Worm (Caenorhabditis elegans): Measurements from ENCODE around the gene ZK112.4.

Gene ZK112.4

ce11 chrIII:7726500-7726899 is 3.3 kb downstream of the ZK112.4 start:
- no peak for TF ChIP-seq snpc-4 (tag; optimal IDR thresholded peaks at IDR 0.05)
- peak; percentile 13 for TF ChIP-seq unc-55 (GFP tag; optimal IDR thresholded peaks at IDR 0.05)
- TF ChIP-seq ceh-16 (tag; optimal IDR thresholded peaks at IDR 0.05): no peak
- no peak for TF ChIP-seq dmd-4 (tag; optimal IDR thresholded peaks at IDR 0.05)

DNA sequence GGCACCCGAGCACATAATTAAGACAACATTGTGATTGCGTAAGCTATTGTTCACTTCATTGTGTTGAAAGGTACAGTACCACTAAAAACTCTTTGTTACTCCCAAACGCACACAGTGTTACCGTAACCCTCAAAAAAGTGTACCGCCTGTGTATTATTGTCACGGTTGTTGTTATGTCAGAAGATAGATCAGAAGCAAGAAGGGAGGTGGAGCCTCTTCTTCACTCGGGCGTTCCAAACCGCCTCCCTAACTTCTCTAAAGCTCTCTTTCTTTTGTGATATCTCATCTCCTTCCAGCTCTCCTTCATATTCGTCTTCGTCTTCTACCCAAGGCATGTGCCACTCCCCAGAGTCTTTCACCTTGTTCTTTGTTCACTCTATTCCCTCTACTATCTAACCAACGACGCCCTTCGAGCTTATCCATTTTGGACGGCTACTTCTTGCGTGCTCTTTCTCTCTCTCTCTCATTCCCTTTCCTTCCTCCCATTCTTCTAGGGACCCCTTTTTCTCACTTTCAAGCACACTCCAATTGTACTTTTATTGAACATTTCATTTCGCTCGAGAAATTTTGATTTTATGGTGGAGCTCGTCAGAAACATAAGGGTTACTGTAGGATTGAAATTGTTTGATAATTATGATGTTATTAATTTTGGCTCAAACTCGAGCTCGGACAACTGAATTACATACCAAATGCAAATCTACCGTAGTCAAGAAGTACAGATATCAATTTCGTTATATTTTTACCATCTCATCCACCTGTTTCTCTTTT is 4.1 kb downstream of the ZK112.4 start:
- no peak for TF ChIP-seq mab-5 (tag; optimal IDR thresholded peaks at IDR 0.05)
- TF ChIP-seq peb-1 (tag; optimal IDR thresholded peaks at IDR 0.05): no peak
- TF ChIP-seq ama-1 (optimal IDR thresholded peaks at IDR 0.05): no peak
- TF ChIP-seq ZK546.5 (tag; optimal IDR thresholded peaks at IDR 0.05): no peak
- TF ChIP-seq nhr-129 (tag; optimal IDR thresholded peaks at IDR 0.05): peak; percentile 47
- TF ChIP-seq sma-3 (GFP tag; optimal IDR thresholded peaks at IDR 0.05): no peak
- TF ChIP-seq ztf-4 (tag; optimal IDR thresholded peaks at IDR 0.05): peak; percentile 37
- TF ChIP-seq fos-1 (tag; optimal IDR thresholded peaks at IDR 0.05): no peak
- TF ChIP-seq Y55F3AM.14 (GFP tag; optimal IDR thresholded peaks at IDR 0.05): no peak
- peak; percentile 17 to 19 for TF ChIP-seq mdl-1 (tag; optimal IDR thresholded peaks at IDR 0.05)
- no peak for TF ChIP-seq zag-1 (tag; optimal IDR thresholded peaks at IDR 0.05)
- TF ChIP-seq F13H6.1 (tag; optimal IDR thresholded peaks at IDR 0.05): peak; percentile 55
- peak; percentile 61 for TF ChIP-seq C34F6.9 (tag; optimal IDR thresholded peaks at IDR 0.05)
- peak in 1 of 2 experiments; percentile 43 for TF ChIP-seq lsy-2 (tag; optimal IDR thresholded peaks at IDR 0.05)
- TF ChIP-seq unc-55 (GFP tag; optimal IDR thresholded peaks at IDR 0.05): peak; percentile 53
- TF ChIP-seq blmp-1 (tag; optimal IDR thresholded peaks at IDR 0.05; ENCODE audit: insufficient read depth): no peak
- TF ChIP-seq unc-39 (tag; optimal IDR thresholded peaks at IDR 0.05): no peak
- TF ChIP-seq crh-2 (tag; optimal IDR thresholded peaks at IDR 0.05): peak; percentile 33
- no peak for TF ChIP-seq nhr-23 (tag; optimal IDR thresholded peaks at IDR 0.05)
- TF ChIP-seq R02D3.7 (tag; optimal IDR thresholded peaks at IDR 0.05): no peak
- TF ChIP-seq sma-9 (GFP tag; optimal IDR thresholded peaks at IDR 0.05): peak; percentile 13
- TF ChIP-seq sma-9 (tag; optimal IDR thresholded peaks at IDR 0.05): no peak
- no peak for TF ChIP-seq nhr-21 (tag; optimal IDR thresholded peaks at IDR 0.05)

DNA sequence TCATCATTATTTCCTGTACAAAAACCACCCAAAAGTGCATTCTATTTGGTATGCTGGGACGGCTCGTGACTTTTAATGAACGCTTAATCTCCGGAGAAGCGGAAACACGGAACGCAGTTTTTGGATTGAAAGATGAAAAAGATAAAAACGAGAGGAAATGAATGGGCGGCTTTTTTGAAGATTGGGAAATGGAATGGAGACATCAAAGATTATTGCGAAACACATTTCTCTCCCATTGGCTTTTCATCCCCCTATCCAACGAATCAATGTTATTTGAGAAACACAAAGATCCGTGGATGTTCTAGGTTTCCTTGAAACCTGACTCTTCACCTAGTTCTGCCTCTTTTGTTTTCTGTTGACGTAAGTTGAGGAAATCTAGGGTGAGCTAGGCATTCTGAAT is 5.4 kb downstream of the ZK112.4 start:
- peak; percentile 66 for TF ChIP-seq sem-4 (tag; optimal IDR thresholded peaks at IDR 0.05)
- no peak for TF ChIP-seq ztf-11 (tag; optimal IDR thresholded peaks at IDR 0.05)
- peak in 1 of 2 experiments; percentile 28 for TF ChIP-seq lsy-2 (tag; optimal IDR thresholded peaks at IDR 0.05)
- peak; percentile 69 for TF ChIP-seq sma-9 (GFP tag; optimal IDR thresholded peaks at IDR 0.05)
- TF ChIP-seq sma-9 (tag; optimal IDR thresholded peaks at IDR 0.05): no peak
- TF ChIP-seq lin-13 (GFP tag; optimal IDR thresholded peaks at IDR 0.05): no peak
- TF ChIP-seq nhr-77 (tag; optimal IDR thresholded peaks at IDR 0.05): no peak
- peak in 1 of 2 experiments; percentile 9 for TF ChIP-seq mdl-1 (tag; optimal IDR thresholded peaks at IDR 0.05)
- TF ChIP-seq nhr-237 (tag; optimal IDR thresholded peaks at IDR 0.05): no peak
- peak; percentile 2 for TF ChIP-seq egl-27 (tag; optimal IDR thresholded peaks at IDR 0.05)
- TF ChIP-seq mab-5 (tag; optimal IDR thresholded peaks at IDR 0.05): peak; percentile 39
- TF ChIP-seq peb-1 (tag; optimal IDR thresholded peaks at IDR 0.05): no peak
- TF ChIP-seq F13H6.1 (tag; optimal IDR thresholded peaks at IDR 0.05): peak; percentile 27
- no peak for TF ChIP-seq R02D3.7 (tag; optimal IDR thresholded peaks at IDR 0.05)
- TF ChIP-seq unc-55 (GFP tag; optimal IDR thresholded peaks at IDR 0.05): peak; percentile 78
- peak; percentile 24 for TF ChIP-seq crh-2 (tag; optimal IDR thresholded peaks at IDR 0.05)
- peak; percentile 8 for TF ChIP-seq zag-1 (tag; optimal IDR thresholded peaks at IDR 0.05)
- peak; percentile 39 for TF ChIP-seq nhr-21 (tag; optimal IDR thresholded peaks at IDR 0.05)
- TF ChIP-seq lin-39 (tag; optimal IDR thresholded peaks at IDR 0.05): no peak
- TF ChIP-seq fos-1 (tag; optimal IDR thresholded peaks at IDR 0.05): peak; percentile 19

ce11 chrIII:7723412-7724068 is 6.3 kb downstream of the ZK112.4 start:
- TF ChIP-seq mdl-1 (tag; optimal IDR thresholded peaks at IDR 0.05) (peak in 1 of 2 experiments; percentile 25), F13H6.1 (tag; optimal IDR thresholded peaks at IDR 0.05) (peak; percentile 52), sma-9 (GFP tag; optimal IDR thresholded peaks at IDR 0.05) (peak; percentile 51), sma-9 (tag; optimal IDR thresholded peaks at IDR 0.05) (no peak), zag-1 (tag; optimal IDR thresholded peaks at IDR 0.05) (peak; percentile 18), ama-1 (optimal IDR thresholded peaks at IDR 0.05) (peak; percentile 27), R02D3.7 (tag; optimal IDR thresholded peaks at IDR 0.05) (no peak), ztf-4 (tag; optimal IDR thresholded peaks at IDR 0.05) (no peak), sem-4 (tag; optimal IDR thresholded peaks at IDR 0.05) (peak; percentile 35), unc-62 (GFP tag; optimal IDR thresholded peaks at IDR 0.05) (no peak), C34F6.9 (tag; optimal IDR thresholded peaks at IDR 0.05) (peak; percentile 24), crh-2 (tag; optimal IDR thresholded peaks at IDR 0.05) (peak; percentile 52), nhr-25 (tag; optimal IDR thresholded peaks at IDR 0.05) (peak; percentile 57), unc-55 (GFP tag; optimal IDR thresholded peaks at IDR 0.05) (peak; percentile 77), nhr-129 (tag; optimal IDR thresholded peaks at IDR 0.05) (no peak), lsy-2 (tag; optimal IDR thresholded peaks at IDR 0.05) (peak; percentile 3 to 55), mab-5 (tag; optimal IDR thresholded peaks at IDR 0.05) (peak; percentile 51)

Measured in whole organism, L2 larva.